Fruit fly (Drosophila melanogaster) whole organism, prepupa: ENCODE measurements around the gene Sos.

Experiments used
- CG10631 ChIP-seq: fragments of 200-800 bp; sonication (Bioruptor generic); optimal IDR thresholded peaks from 2 replicates; lab custom pipeline; 2016; ENCODE audit warnings: missing biosample characterization, missing genetic modification characterization
- CG6854 ChIP-seq: fragments of 200-800 bp; sonication (Bioruptor generic); optimal IDR thresholded peaks from 2 replicates; lab custom pipeline; 2017; ENCODE audit warnings: missing biosample characterization, mild to moderate bottlenecking, missing genetic modification characterization
- Ets96B ChIP-seq: fragments of 200-800 bp; optimal IDR thresholded peaks from 2 replicates; lab custom pipeline; 2019; ENCODE audit warnings: missing biosample characterization, mild to moderate bottlenecking, missing genetic modification characterization, moderate library complexity
- Hr38 ChIP-seq: sonication (Bioruptor generic); optimal IDR thresholded peaks from 2 replicates; lab custom pipeline; 2016; ENCODE audit warnings: missing biosample characterization, missing genetic modification characterization
- Lpt ChIP-seq: fragments of 200-800 bp; sonication (Bioruptor generic); optimal IDR thresholded peaks from 3 replicates; lab custom pipeline; 2016; ENCODE audit warnings: missing biosample characterization, missing genetic modification characterization
- Smox ChIP-seq: fragments of 200-800 bp; sonication (Bioruptor generic); optimal IDR thresholded peaks from 3 replicates; lab custom pipeline; 2016; ENCODE audit warnings: missing biosample characterization, missing genetic modification characterization
- acj6 ChIP-seq: fragments of 200-800 bp; sonication (Bioruptor generic); optimal IDR thresholded peaks from 3 replicates; lab custom pipeline; 2016; ENCODE audit warnings: missing biosample characterization, missing genetic modification characterization
- lz ChIP-seq: fragments of 200-800 bp; sonication (Bioruptor generic); optimal IDR thresholded peaks from 3 replicates; lab custom pipeline; 2016; ENCODE audit warnings: missing biosample characterization, missing genetic modification characterization
- net ChIP-seq: fragments of 200-800 bp; sonication (Bioruptor generic); optimal IDR thresholded peaks from 3 replicates; lab custom pipeline; 2016; ENCODE audit warnings: missing biosample characterization, missing genetic modification characterization
- pdm3 ChIP-seq: fragments of 200-800 bp; sonication (Bioruptor generic); optimal IDR thresholded peaks from 3 replicates; lab custom pipeline; 2016; ENCODE audit warnings: missing biosample characterization, missing genetic modification characterization
- salr ChIP-seq, 2 experiments: fragments of 200-800 bp; sonication (Bioruptor generic); optimal IDR thresholded peaks; 3 replicates each; lab custom pipeline; 2016 to 2018; ENCODE audit warnings: missing biosample characterization in 2 of 2, missing genetic modification characterization in 2 of 2, mild to moderate bottlenecking in 1 of 2
- topi ChIP-seq: fragments of 200-800 bp; sonication (Bioruptor generic); optimal IDR thresholded peaks from 3 replicates; lab custom pipeline; 2016; ENCODE audit warnings: missing biosample characterization, missing genetic modification characterization
- vri ChIP-seq: fragments of 200-800 bp; sonication (Bioruptor generic); optimal IDR thresholded peaks from 3 replicates; lab custom pipeline; 2016; ENCODE audit warnings: missing biosample characterization, mild to moderate bottlenecking, missing genetic modification characterization

dm6 chr2L:13835002-13835910 is 21.6 kb downstream of the Sos start, which contains the start of the genes mRpS23 and CenG1A:
- TF ChIP-seq Smox (GFP tag; lab: Kevin White, UChicago) (peak; percentile 100), Ets96B (tag; lab: Kevin White, UChicago) (peak; percentile 100), topi (peak; percentile 100), salr (GFP tag; optimal IDR thresholded peaks at IDR 0.05; lab: Kevin White, UChicago) (peak; percentile 100), Hr38 (GFP tag; lab: Kevin White, UChicago) (peak; percentile 100), lz (GFP tag; lab: Kevin White, UChicago) (peak; percentile 100), acj6 (peak; percentile 100), Lpt (GFP tag; lab: Kevin White, UChicago) (peak; percentile 100), net (GFP tag; lab: Kevin White, UChicago) (peak; percentile 100), pdm3 (GFP tag; lab: Kevin White, UChicago) (peak; percentile 100), CG10631 (peak; percentile 100), vri (peak; percentile 100), CG6854 (GFP tag; lab: Kevin White, UChicago) (peak; percentile 100)
